Fruit fly (Drosophila melanogaster): Measurements from ENCODE around the gene Snoo.
A peak's percentile ranks its signal among the peaks of the same experiment; 100 is the strongest.

The Snoo gene

DNA sequence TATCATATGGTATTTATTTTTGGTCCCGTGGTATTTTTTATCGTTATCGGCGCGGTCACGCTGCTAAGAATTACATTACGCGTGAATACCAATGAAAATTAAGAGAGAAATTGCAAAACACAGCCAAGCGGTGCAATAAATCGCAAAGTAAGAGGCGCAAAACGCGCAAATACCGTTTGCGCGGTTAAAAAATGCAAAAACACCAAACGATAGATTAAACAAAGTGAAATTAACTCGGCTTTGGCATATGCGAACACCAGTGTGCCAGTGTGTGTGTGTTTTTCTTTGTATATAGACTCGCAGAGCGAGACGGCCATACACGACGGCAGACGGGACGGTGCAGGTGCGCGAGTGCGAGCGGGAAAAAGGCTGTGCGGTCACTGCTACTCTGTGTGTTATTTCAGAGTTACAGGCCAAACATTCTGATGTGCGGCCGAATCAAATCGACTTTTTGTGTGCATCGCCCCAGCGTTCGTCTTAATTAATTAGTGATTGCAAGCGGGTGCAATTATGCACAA is 46.8 kb upstream of the Snoo start, which contains the start of gene Cka (continued):
- TF ChIP-seq Dref (GFP tag; IDR thresholded peaks at IDR 0.05) (peak; percentile 41; the same call in 1 of the 2 replicates), shn (GFP tag; optimal IDR thresholded peaks at IDR 0.05) (no peak), Trl (optimal IDR thresholded peaks at IDR 0.05) (no peak), Trl (GFP tag; optimal IDR thresholded peaks at IDR 0.05) (no peak), CG7745 (tag; optimal IDR thresholded peaks at IDR 0.05) (peak; percentile 53), jigr1 (GFP tag; IDR thresholded peaks at IDR 0.05) (no peak), Asciz (GFP tag; optimal IDR thresholded peaks at IDR 0.05) (no peak), Ets97D (GFP tag; optimal IDR thresholded peaks at IDR 0.05) (no peak), Nf-YB (GFP tag; optimal IDR thresholded peaks at IDR 0.05) (peak; percentile 75), ttk (GFP tag; IDR thresholded peaks at IDR 0.05) (no peak), gfzf (GFP tag; optimal IDR thresholded peaks at IDR 0.05) (peak; percentile 68), cad (GFP tag; optimal IDR thresholded peaks at IDR 0.05) (no peak), CG14441 (GFP tag; IDR thresholded peaks at IDR 0.05) (no peak), CG13624 (GFP tag; optimal IDR thresholded peaks at IDR 0.05) (no peak), D (optimal IDR thresholded peaks at IDR 0.05) (peak; percentile 73), D (GFP tag; optimal IDR thresholded peaks at IDR 0.05) (no peak), E2f2 (GFP tag; IDR thresholded peaks at IDR 0.05) (peak; percentile 18; the same call in 1 of the 2 replicates), CG6272 (GFP tag; IDR thresholded peaks at IDR 0.05) (0 out of 2 replicates have a peak, but pooled peaks have one; percentile 12), CTCF (GFP tag; optimal IDR thresholded peaks at IDR 0.05) (no peak), Pdp1 (GFP tag; optimal IDR thresholded peaks at IDR 0.05) (peak in 1 of 2 experiments; percentile 30), pros (GFP tag; optimal IDR thresholded peaks at IDR 0.05) (no peak), CG10959 (GFP tag; IDR thresholded peaks at IDR 0.05) (no peak), Ptx1 (GFP tag; IDR thresholded peaks at IDR 0.05) (no peak), en (GFP tag; optimal IDR thresholded peaks at IDR 0.05) (no peak), run (tag; optimal IDR thresholded peaks at IDR 0.05) (no peak), CG7372 (GFP tag; IDR thresholded peaks at IDR 0.05) (0 out of 2 replicates have a peak, but pooled peaks have one; percentile 35), Tbp (GFP tag; optimal IDR thresholded peaks at IDR 0.05) (no peak), Hsf (GFP tag; optimal IDR thresholded peaks at IDR 0.05) (no peak), pfk (GFP tag; optimal IDR thresholded peaks at IDR 0.05) (peak; percentile 3), CG15269 (tag; optimal IDR thresholded peaks at IDR 0.05) (no peak), CG12391 (tag; optimal IDR thresholded peaks at IDR 0.05) (no peak), trem (tag; optimal IDR thresholded peaks at IDR 0.05) (no peak), fu2 (GFP tag; optimal IDR thresholded peaks at IDR 0.05) (no peak), CG13424 (tag; optimal IDR thresholded peaks at IDR 0.05) (peak; percentile 18), row (GFP tag; IDR thresholded peaks at IDR 0.05) (no peak), CG10274 (GFP tag; optimal IDR thresholded peaks at IDR 0.05) (no peak), MESR4 (GFP tag; optimal IDR thresholded peaks at IDR 0.05) (peak; percentile 88), BtbVII (GFP tag; optimal IDR thresholded peaks at IDR 0.05) (no peak), CG11085 (GFP tag; IDR thresholded peaks at IDR 0.05) (no peak), da (GFP tag; optimal IDR thresholded peaks at IDR 0.05) (no peak), sisA (GFP tag; IDR thresholded peaks at IDR 0.05) (no peak), CG2202 (tag; optimal IDR thresholded peaks at IDR 0.05) (no peak), CG3163 (GFP tag; optimal IDR thresholded peaks at IDR 0.05) (no peak), luna (GFP tag; optimal IDR thresholded peaks at IDR 0.05) (no peak), CG18262 (tag; optimal IDR thresholded peaks at IDR 0.05) (peak; percentile 1), E2f1 (GFP tag; IDR thresholded peaks at IDR 0.05) (no peak), Dbx (GFP tag; IDR thresholded peaks at IDR 0.05) (0 out of 3 replicates have a peak, but pooled peaks have one; percentile 18), CG2678 (tag; optimal IDR thresholded peaks at IDR 0.05) (no peak)

Measured in whole organism, embryonic.